Fruit fly (Drosophila melanogaster) whole organism, embryonic: Measurements from ENCODE around the gene CG15435.

ENCODE experiments used
- Ada2b ChIP-seq: fragments of 200-800 bp; sonication (Bioruptor generic); IDR thresholded peaks from 2 replicates; pipeline ENCODE4 v1.3.6; 2022; ENCODE audit warnings: missing biosample characterization, missing genetic modification characterization
- Aef1 ChIP-seq: fragments of 200-800 bp; sonication (Bioruptor generic); IDR thresholded peaks from 3 replicates; pipeline ENCODE4 v1.3.6; 2022; ENCODE audit warnings: missing biosample characterization, missing genetic modification characterization
- Atf-2 ChIP-seq: fragments of 200-800 bp; sonication (Bioruptor generic); optimal IDR thresholded peaks from 2 replicates; lab custom pipeline; 2016; ENCODE audit warnings: missing biosample characterization, missing genetic modification characterization
- CG10267 ChIP-seq: fragments of 200-800 bp; sonication (Bioruptor generic); optimal IDR thresholded peaks from 2 replicates; lab custom pipeline; 2018; ENCODE audit warnings: missing biosample characterization, mild to moderate bottlenecking, missing genetic modification characterization, moderate library complexity
- CG10959 ChIP-seq: fragments of 200-800 bp; sonication (Bioruptor generic); IDR thresholded peaks from 2 replicates; pipeline ENCODE4 v1.3.6; 2022; ENCODE audit warnings: missing biosample characterization, missing genetic modification characterization
- CG12391 ChIP-seq: fragments of 200-800 bp; sonication (Bioruptor generic); optimal IDR thresholded peaks from 3 replicates; lab custom pipeline; 2018; ENCODE audit warnings: missing biosample characterization, mild to moderate bottlenecking, missing genetic modification characterization, moderate library complexity
- CG13424 ChIP-seq: fragments of 200-800 bp; sonication (Bioruptor generic); optimal IDR thresholded peaks from 2 replicates; lab custom pipeline; 2019; ENCODE audit warnings: missing biosample characterization, mild to moderate bottlenecking, missing genetic modification characterization, moderate library complexity
- CG15696 ChIP-seq: fragments of 200-800 bp; sonication (Bioruptor generic); optimal IDR thresholded peaks from 2 replicates; lab custom pipeline; 2019; ENCODE audit warnings: missing biosample characterization, mild to moderate bottlenecking, missing genetic modification characterization, moderate library complexity
- CG16813 ChIP-seq: fragments of 200-800 bp; sonication (Bioruptor generic); IDR thresholded peaks from 3 replicates; pipeline ENCODE4 v1.3.6; 2022; ENCODE audit warnings: missing biosample characterization, missing genetic modification characterization; ENCODE audit not compliant: partially characterized antibody
- CG1792 ChIP-seq: fragments of 200-800 bp; sonication (Bioruptor generic); optimal IDR thresholded peaks from 2 replicates; lab custom pipeline; 2016; ENCODE audit warnings: missing biosample characterization, missing genetic modification characterization
- CG18011 ChIP-seq: fragments of 200-800 bp; sonication (Bioruptor generic); optimal IDR thresholded peaks from 2 replicates; lab custom pipeline; 2017; ENCODE audit warnings: missing biosample characterization, missing genetic modification characterization, mild to moderate bottlenecking, moderate library complexity, missing genotype
- CG2116 ChIP-seq: fragments of 200-800 bp; sonication (Bioruptor generic); optimal IDR thresholded peaks from 3 replicates; lab custom pipeline; 2018; ENCODE audit warnings: missing biosample characterization, mild to moderate bottlenecking, missing genetic modification characterization
- CG2129 ChIP-seq: fragments of 200-800 bp; sonication (Bioruptor generic); IDR thresholded peaks from 2 replicates; pipeline ENCODE4 v1.3.6; 2022; ENCODE audit warnings: missing biosample characterization, missing genetic modification characterization; ENCODE audit not compliant: partially characterized antibody
- CG3065 ChIP-seq: fragments of 200-800 bp; sonication (Bioruptor generic); optimal IDR thresholded peaks from 2 replicates; lab custom pipeline; 2016; ENCODE audit warnings: missing biosample characterization, missing genetic modification characterization
- CG32767 ChIP-seq: fragments of 200-800 bp; sonication (Bioruptor generic); IDR thresholded peaks from 2 replicates; pipeline ENCODE4 v1.3.6; 2022; ENCODE audit warnings: missing biosample characterization, missing genetic modification characterization
- CG34224 ChIP-seq: fragments of 200-800 bp; sonication (Bioruptor generic); IDR thresholded peaks from 3 replicates; pipeline ENCODE4 v1.3.6; 2022; ENCODE audit warnings: missing biosample characterization, missing genetic modification characterization; ENCODE audit not compliant: partially characterized antibody
- CG34376 ChIP-seq: fragments of 200-800 bp; sonication (Bioruptor generic); optimal IDR thresholded peaks from 2 replicates; lab custom pipeline; 2018; ENCODE audit warnings: missing biosample characterization, mild to moderate bottlenecking, missing genetic modification characterization
- CG34422 ChIP-seq: fragments of 200-800 bp; sonication (Bioruptor generic); IDR thresholded peaks from 3 replicates; pipeline ENCODE4 v1.3.6; 2022; ENCODE audit warnings: missing biosample characterization, missing genetic modification characterization
- CG3995 ChIP-seq: fragments of 200-800 bp; sonication (Bioruptor generic); optimal IDR thresholded peaks from 3 replicates; lab custom pipeline; 2016; ENCODE audit warnings: missing biosample characterization, missing genetic modification characterization
- CG4360 ChIP-seq: fragments of 200-800 bp; sonication (Bioruptor generic); IDR thresholded peaks from 2 replicates; pipeline ENCODE4 v1.3.6; 2022; ENCODE audit warnings: missing biosample characterization, missing genetic modification characterization
- CG6254 ChIP-seq: fragments of 200-800 bp; sonication (Bioruptor generic); optimal IDR thresholded peaks from 3 replicates; lab custom pipeline; 2017; ENCODE audit warnings: mild to moderate bottlenecking, missing biosample characterization, missing genetic modification reagents, missing genetic modification characterization
- CG6272 ChIP-seq: fragments of 200-800 bp; sonication (Bioruptor generic); IDR thresholded peaks from 2 replicates; pipeline ENCODE4 v1.3.6; 2022; ENCODE audit warnings: missing biosample characterization, missing genetic modification characterization
- CG8359 ChIP-seq: fragments of 200-800 bp; sonication (Bioruptor generic); optimal IDR thresholded peaks from 2 replicates; lab custom pipeline; 2017; ENCODE audit warnings: missing biosample characterization, mild to moderate bottlenecking, missing genetic modification characterization, borderline replicate concordance
- CrebB ChIP-seq: fragments of 200-800 bp; sonication (Bioruptor generic); optimal IDR thresholded peaks from 3 replicates; lab custom pipeline; 2018; ENCODE audit warnings: missing biosample characterization, mild to moderate bottlenecking, missing genetic modification characterization
- Dll ChIP-seq: fragments of 200-800 bp; sonication (Bioruptor generic); IDR thresholded peaks from 4 replicates; pipeline ENCODE4 v1.3.6; 2022; ENCODE audit warnings: missing biosample characterization, missing genetic modification characterization; ENCODE audit not compliant: partially characterized antibody
- Eip74EF ChIP-seq, 2 experiments: fragments of 200-800 bp in 1 of 2; fragments of >200 bp in 1 of 2; sonication (Bioruptor generic) in 1 of 2; optimal IDR thresholded peaks; 2 replicates each; lab custom pipeline; 2017 to 2019; ENCODE audit warnings: missing biosample characterization in 2 of 2, missing genetic modification characterization in 2 of 2, mild to moderate bottlenecking in 1 of 2, moderate library complexity in 1 of 2
- Fer1 ChIP-seq: fragments of 200-800 bp; sonication (Bioruptor generic); optimal IDR thresholded peaks from 2 replicates; lab custom pipeline; 2017; ENCODE audit warnings: missing biosample characterization, mild to moderate bottlenecking, missing genetic modification characterization
- HLH4C ChIP-seq: fragments of 200-800 bp; sonication (Bioruptor generic); IDR thresholded peaks from 3 replicates; pipeline ENCODE4 v1.3.6; 2022; ENCODE audit warnings: missing biosample characterization, missing genetic modification characterization; ENCODE audit not compliant: partially characterized antibody
- MESR4 ChIP-seq: fragments of 200-800 bp; sonication (Bioruptor generic); optimal IDR thresholded peaks from 2 replicates; lab custom pipeline; 2018; ENCODE audit warnings: missing biosample characterization, mild to moderate bottlenecking, missing genetic modification characterization, moderate library complexity
- Nf-YB ChIP-seq: fragments of 200-800 bp; sonication (Bioruptor generic); optimal IDR thresholded peaks from 3 replicates; lab custom pipeline; 2019; ENCODE audit warnings: missing biosample characterization, mild to moderate bottlenecking, missing genetic modification characterization, moderate library complexity
- Sry-β ChIP-seq: fragments of 200-800 bp; sonication (Bioruptor generic); optimal IDR thresholded peaks from 2 replicates; lab custom pipeline; 2018; ENCODE audit warnings: missing biosample characterization, mild to moderate bottlenecking, missing genetic modification characterization, moderate library complexity
- Stat92E ChIP-seq, 3 experiments: fragments of >200 bp in 2 of 3; fragments of 200-800 bp in 1 of 3; sonication (Bioruptor generic) in 1 of 3; optimal IDR thresholded peaks; 2 replicates each; lab custom pipeline; 2017 to 2019; ENCODE audit warnings: missing biosample characterization in 3 of 3, missing genetic modification characterization in 3 of 3, mild to moderate bottlenecking in 1 of 3, moderate library complexity in 1 of 3
- Tbp ChIP-seq: fragments of >200 bp; optimal IDR thresholded peaks from 2 replicates; lab custom pipeline; 2018; ENCODE audit warnings: missing biosample characterization, missing genetic modification characterization
- ap ChIP-seq: fragments of 200-800 bp; sonication (Bioruptor generic); IDR thresholded peaks from 2 replicates; pipeline ENCODE4 v1.3.6; 2022; ENCODE audit warnings: missing biosample characterization, missing genetic modification characterization
- dimm ChIP-seq: fragments of 200-800 bp; sonication (Bioruptor generic); IDR thresholded peaks from 2 replicates; pipeline ENCODE4 v1.3.6; 2022; ENCODE audit warnings: missing biosample characterization, missing genetic modification characterization
- gro ChIP-seq: fragments of 200-800 bp; sonication (Bioruptor generic); optimal IDR thresholded peaks from 2 replicates; lab custom pipeline; 2016; ENCODE audit warnings: missing biosample characterization, missing genetic modification characterization
- hbn ChIP-seq: fragments of 200-800 bp; sonication (Bioruptor generic); IDR thresholded peaks from 2 replicates; pipeline ENCODE4 v1.3.6; 2022; ENCODE audit warnings: missing biosample characterization, missing genetic modification characterization; ENCODE audit not compliant: partially characterized antibody
- kni ChIP-seq: fragments of 200-800 bp; sonication (Bioruptor generic); optimal IDR thresholded peaks from 3 replicates; lab custom pipeline; 2017; ENCODE audit warnings: mild to moderate bottlenecking, missing biosample characterization, missing genetic modification reagents, missing genetic modification characterization
- lilli ChIP-seq: fragments of 200-800 bp; sonication (Bioruptor generic); optimal IDR thresholded peaks from 3 replicates; lab custom pipeline; 2016; ENCODE audit warnings: missing biosample characterization, missing genetic modification characterization
- nmo ChIP-seq: fragments of 200-800 bp; sonication (Bioruptor generic); optimal IDR thresholded peaks from 2 replicates; lab custom pipeline; 2018; ENCODE audit warnings: missing biosample characterization, mild to moderate bottlenecking, missing genetic modification characterization, moderate library complexity
- pzg ChIP-seq: fragments of 200-800 bp; sonication (Bioruptor generic); optimal IDR thresholded peaks from 3 replicates; lab custom pipeline; 2018; ENCODE audit warnings: missing biosample characterization, mild to moderate bottlenecking, missing genetic modification characterization, moderate library complexity
- rib ChIP-seq: fragments of 200-800 bp; sonication (Bioruptor generic); IDR thresholded peaks from 2 replicates; pipeline ENCODE4 v1.3.6; 2022; ENCODE audit warnings: missing biosample characterization, missing genetic modification characterization
- sc ChIP-seq, 3 experiments: fragments of >200 bp in 2 of 3; fragments of 200-800 bp in 1 of 3; sonication (Bioruptor generic) in 1 of 3; optimal IDR thresholded peaks; 2 replicates in 2 of 3; 3 replicates in 1 of 3; lab custom pipeline; 2017; ENCODE audit warnings: mild to moderate bottlenecking in 1 of 3, missing biosample characterization in 1 of 3, missing genetic modification characterization in 1 of 3, missing genetic modification reagents in 1 of 3
- sd ChIP-seq: fragments of 200-800 bp; sonication (Bioruptor generic); optimal IDR thresholded peaks from 3 replicates; lab custom pipeline; 2018; ENCODE audit warnings: missing biosample characterization, mild to moderate bottlenecking, missing genetic modification characterization, moderate library complexity
- sisA ChIP-seq: fragments of 200-800 bp; sonication (Bioruptor generic); IDR thresholded peaks from 2 replicates; pipeline ENCODE4 v1.3.6; 2022; ENCODE audit warnings: missing biosample characterization, missing genetic modification characterization
- sna ChIP-seq: fragments of 200-800 bp; sonication (Bioruptor generic); IDR thresholded peaks from 2 replicates; pipeline ENCODE4 v1.3.6; 2022; ENCODE audit warnings: missing biosample characterization, missing genetic modification characterization; ENCODE audit not compliant: partially characterized antibody
- tx ChIP-seq: fragments of 200-800 bp; sonication (Bioruptor generic); optimal IDR thresholded peaks from 2 replicates; lab custom pipeline; 2016; ENCODE audit warnings: missing biosample characterization, missing genetic modification characterization
- unc-4 ChIP-seq: fragments of 200-800 bp; sonication (Bioruptor generic); IDR thresholded peaks from 2 replicates; pipeline ENCODE4 v1.3.6; 2022; ENCODE audit warnings: missing biosample characterization, missing genetic modification characterization; ENCODE audit not compliant: partially characterized antibody
- zfh1 ChIP-seq: fragments of 200-800 bp; sonication (Bioruptor generic); IDR thresholded peaks from 3 replicates; pipeline ENCODE4 v1.3.6; 2022; ENCODE audit warnings: missing biosample characterization, missing genetic modification characterization

Gene CG15435

dm6 chr2L:4464946-4465345, 5.4 kb downstream of the CG15435 start, which contains the start of gene FIG4 (continued):
- TF ChIP-seq sd = peak; percentile 68
- TF ChIP-seq CG18011 (GFP tag; lab: Kevin White, UChicago) = no peak
- no peak for TF ChIP-seq CG4360 (GFP tag; lab: Robert Waterston, UW)
- no peak for TF ChIP-seq lilli (GFP tag; lab: Kevin White, UChicago)
- TF ChIP-seq CG3995 (GFP tag; lab: Kevin White, UChicago) = no peak
- TF ChIP-seq rib (GFP tag; lab: Robert Waterston, UW) = no peak
- TF ChIP-seq ap = no peak
- TF ChIP-seq CG8359 = no peak
- peak; percentile 83 for TF ChIP-seq hbn (GFP tag; lab: Robert Waterston, UW)
- peak; percentile 21; the same call in 1 of the 3 replicates for TF ChIP-seq CG34422
- no peak for TF ChIP-seq CG15696 (tag; lab: Kevin White, UChicago)
- TF ChIP-seq CG6272 (GFP tag; lab: Robert Waterston, UW) = no peak
- TF ChIP-seq CrebB (tag; lab: Kevin White, UChicago) = peak; percentile 4
- peak; percentile 60; the same call in 2 of the 3 replicates for TF ChIP-seq HLH4C (GFP tag; lab: Robert Waterston, UW)
- peak; percentile 64; the same call in 2 of the 3 replicates for TF ChIP-seq CG16813
- no peak for TF ChIP-seq Eip74EF (GFP tag; optimal IDR thresholded peaks at IDR 0.05; lab: Kevin White, UChicago)
- peak; percentile 10 for TF ChIP-seq kni (GFP tag; lab: Kevin White, UChicago)
- peak; percentile 92 for TF ChIP-seq Dll (GFP tag; lab: Robert Waterston, UW)
- TF ChIP-seq pzg (GFP tag; lab: Kevin White, UChicago) = peak; percentile 23
- TF ChIP-seq Aef1 (GFP tag; lab: Robert Waterston, UW) = no peak
- TF ChIP-seq CG10959 = no peak
- TF ChIP-seq CG2116 (GFP tag; lab: Kevin White, UChicago) = peak; percentile 13
- peak; percentile 84 for TF ChIP-seq sna (GFP tag; lab: Robert Waterston, UW)
- no peak for TF ChIP-seq zfh1 (GFP tag; lab: Robert Waterston, UW)
- peak; percentile 90 for TF ChIP-seq Sry-β (GFP tag; lab: Kevin White, UChicago)
- TF ChIP-seq Ada2b (GFP tag; lab: Robert Waterston, UW) = no peak
- TF ChIP-seq CG10267 (tag; lab: Kevin White, UChicago) = peak; percentile 35
- peak; percentile 7 for TF ChIP-seq Nf-YB
- TF ChIP-seq Fer1 (GFP tag; lab: Kevin White, UChicago) = no peak
- peak; percentile 87 for TF ChIP-seq CG34224 (GFP tag; lab: Robert Waterston, UW)
- no peak for TF ChIP-seq dimm
- TF ChIP-seq CG1792 (GFP tag; lab: Kevin White, UChicago) = no peak
- TF ChIP-seq tx (GFP tag; lab: Kevin White, UChicago) = no peak
- TF ChIP-seq Atf-2 (GFP tag; lab: Kevin White, UChicago) = no peak
- peak; percentile 39 for TF ChIP-seq CG6254 (GFP tag; lab: Kevin White, UChicago)
- TF ChIP-seq CG3065 = no peak
- no peak for TF ChIP-seq sisA (GFP tag; lab: Robert Waterston, UW)
- TF ChIP-seq CG13424 = no peak
- TF ChIP-seq unc-4 (GFP tag; lab: Robert Waterston, UW) = peak; percentile 75
- no peak for TF ChIP-seq Stat92E (GFP tag; optimal IDR thresholded peaks at IDR 0.05; lab: Kevin White, UChicago)
- TF ChIP-seq CG2129 (GFP tag; lab: Robert Waterston, UW) = peak; percentile 82
- no peak for TF ChIP-seq sc (optimal IDR thresholded peaks at IDR 0.05; lab: Kevin White, UChicago)
- no peak for TF ChIP-seq sc (GFP tag; optimal IDR thresholded peaks at IDR 0.05; lab: Kevin White, UChicago)
- TF ChIP-seq CG32767 (GFP tag; lab: Robert Waterston, UW) = no peak
- no peak for TF ChIP-seq Tbp (GFP tag; lab: Kevin White, UChicago)
- peak; percentile 2 for TF ChIP-seq MESR4
- TF ChIP-seq gro (GFP tag; lab: Kevin White, UChicago) = no peak
- TF ChIP-seq CG12391 (tag; lab: Kevin White, UChicago) = peak; percentile 7
- peak; percentile 3 for TF ChIP-seq CG34376
- no peak for TF ChIP-seq nmo
